Fruit fly (Drosophila melanogaster) whole organism, embryonic: ENCODE results near the gene Coq5.
A peak's percentile ranks its signal among the peaks of the same experiment; 100 is the strongest.

Source experiments
- Aef1 ChIP-seq: fragments of 200-800 bp; sonication (Bioruptor generic); IDR thresholded peaks from 3 replicates; pipeline ENCODE4 v1.3.6; 2022; ENCODE audit warnings: missing biosample characterization, missing genetic modification characterization
- Asciz ChIP-seq: fragments of 200-800 bp; sonication (Bioruptor generic); optimal IDR thresholded peaks from 2 replicates; lab custom pipeline; 2017; ENCODE audit warnings: missing biosample characterization, mild to moderate bottlenecking, missing genetic modification characterization, missing genetic modification reagents
- Atf-2 ChIP-seq: fragments of 200-800 bp; sonication (Bioruptor generic); optimal IDR thresholded peaks from 2 replicates; lab custom pipeline; 2016; ENCODE audit warnings: missing biosample characterization, missing genetic modification characterization
- CG12659 ChIP-seq: fragments of 200-800 bp; sonication (Bioruptor generic); optimal IDR thresholded peaks from 3 replicates; lab custom pipeline; 2017; ENCODE audit warnings: mild to moderate bottlenecking, missing biosample characterization, missing genetic modification reagents, missing genetic modification characterization
- CG13123 ChIP-seq: fragments of 200-800 bp; sonication (Bioruptor generic); optimal IDR thresholded peaks from 2 replicates; lab custom pipeline; 2016; ENCODE audit warnings: missing biosample characterization, missing genetic modification characterization
- CG14667 ChIP-seq: fragments of 200-800 bp; sonication (Bioruptor generic); IDR thresholded peaks from 2 replicates; pipeline ENCODE4 v1.3.6; 2022; ENCODE audit warnings: missing biosample characterization, missing genetic modification characterization
- CG15269 ChIP-seq: fragments of 200-800 bp; sonication (Bioruptor generic); optimal IDR thresholded peaks from 2 replicates; lab custom pipeline; 2018; ENCODE audit warnings: missing biosample characterization, mild to moderate bottlenecking, missing genetic modification characterization, moderate library complexity
- CG15696 ChIP-seq: fragments of 200-800 bp; sonication (Bioruptor generic); optimal IDR thresholded peaks from 2 replicates; lab custom pipeline; 2019; ENCODE audit warnings: missing biosample characterization, mild to moderate bottlenecking, missing genetic modification characterization, moderate library complexity
- CG16779 ChIP-seq: fragments of 200-800 bp; sonication (Bioruptor generic); IDR thresholded peaks from 2 replicates; pipeline ENCODE4 v1.3.6; 2022; ENCODE audit warnings: missing biosample characterization, missing genetic modification characterization
- CG1792 ChIP-seq: fragments of 200-800 bp; sonication (Bioruptor generic); optimal IDR thresholded peaks from 2 replicates; lab custom pipeline; 2016; ENCODE audit warnings: missing biosample characterization, missing genetic modification characterization
- CG18476 ChIP-seq: fragments of 200-800 bp; sonication (Bioruptor generic); optimal IDR thresholded peaks from 2 replicates; lab custom pipeline; 2016; ENCODE audit warnings: missing biosample characterization, mild to moderate bottlenecking, missing genetic modification characterization
- CG2199 ChIP-seq: fragments of 200-800 bp; sonication (Bioruptor generic); IDR thresholded peaks from 3 replicates; pipeline ENCODE4 v1.3.6; 2022; ENCODE audit warnings: missing biosample characterization, missing genetic modification characterization
- CG31441 ChIP-seq: fragments of 200-800 bp; sonication (Bioruptor generic); IDR thresholded peaks from 2 replicates; pipeline ENCODE4 v1.3.6; 2022; ENCODE audit warnings: missing biosample characterization, missing genetic modification characterization
- CG32767 ChIP-seq: fragments of 200-800 bp; sonication (Bioruptor generic); IDR thresholded peaks from 2 replicates; pipeline ENCODE4 v1.3.6; 2022; ENCODE audit warnings: missing biosample characterization, missing genetic modification characterization
- CG34376 ChIP-seq: fragments of 200-800 bp; sonication (Bioruptor generic); optimal IDR thresholded peaks from 2 replicates; lab custom pipeline; 2018; ENCODE audit warnings: missing biosample characterization, mild to moderate bottlenecking, missing genetic modification characterization
- CG4282 ChIP-seq: fragments of 200-800 bp; sonication (Bioruptor generic); optimal IDR thresholded peaks from 2 replicates; lab custom pipeline; 2016; ENCODE audit warnings: missing biosample characterization, missing genetic modification characterization
- CG4730 ChIP-seq: fragments of 200-800 bp; sonication (Bioruptor generic); IDR thresholded peaks from 2 replicates; pipeline ENCODE4 v1.3.6; 2022; ENCODE audit warnings: missing biosample characterization, missing genetic modification characterization
- CG7357 ChIP-seq: fragments of 200-800 bp; sonication (Bioruptor generic); IDR thresholded peaks from 3 replicates; pipeline ENCODE4 v1.3.6; 2022; ENCODE audit warnings: missing biosample characterization, missing genetic modification characterization
- CG7786 ChIP-seq: fragments of 200-800 bp; sonication (Bioruptor generic); optimal IDR thresholded peaks from 2 replicates; lab custom pipeline; 2016; ENCODE audit warnings: missing biosample characterization, missing genetic modification characterization
- CG8388 ChIP-seq: fragments of 200-800 bp; sonication (Bioruptor generic); optimal IDR thresholded peaks from 2 replicates; lab custom pipeline; 2019; ENCODE audit warnings: missing biosample characterization, mild to moderate bottlenecking, missing genetic modification characterization, moderate library complexity
- CG9876 ChIP-seq: fragments of 200-800 bp; sonication (Bioruptor generic); optimal IDR thresholded peaks from 2 replicates; lab custom pipeline; 2016; ENCODE audit warnings: missing biosample characterization, missing genetic modification characterization
- CrebB ChIP-seq: fragments of 200-800 bp; sonication (Bioruptor generic); optimal IDR thresholded peaks from 3 replicates; lab custom pipeline; 2018; ENCODE audit warnings: missing biosample characterization, mild to moderate bottlenecking, missing genetic modification characterization
- D ChIP-seq, 2 experiments: fragments of 200-800 bp in 1 of 2; fragments of >200 bp in 1 of 2; sonication (Bioruptor generic) in 1 of 2; optimal IDR thresholded peaks; 2 replicates in 1 of 2; 3 replicates in 1 of 2; lab custom pipeline; 2017; ENCODE audit warnings: mild to moderate bottlenecking in 1 of 2, missing biosample characterization in 1 of 2, missing genetic modification characterization in 1 of 2, missing genetic modification reagents in 1 of 2
- Drgx ChIP-seq: fragments of 200-800 bp; sonication (Bioruptor generic); IDR thresholded peaks from 2 replicates; pipeline ENCODE4 v1.3.6; 2022; ENCODE audit warnings: missing biosample characterization, missing genetic modification characterization
- Eip74EF ChIP-seq, 2 experiments: fragments of 200-800 bp in 1 of 2; fragments of >200 bp in 1 of 2; sonication (Bioruptor generic) in 1 of 2; optimal IDR thresholded peaks; 2 replicates each; lab custom pipeline; 2017 to 2019; ENCODE audit warnings: missing biosample characterization in 2 of 2, missing genetic modification characterization in 2 of 2, mild to moderate bottlenecking in 1 of 2, moderate library complexity in 1 of 2
- Fer1 ChIP-seq: fragments of 200-800 bp; sonication (Bioruptor generic); optimal IDR thresholded peaks from 2 replicates; lab custom pipeline; 2017; ENCODE audit warnings: missing biosample characterization, mild to moderate bottlenecking, missing genetic modification characterization
- Fer2 ChIP-seq: fragments of 200-800 bp; sonication (Bioruptor generic); optimal IDR thresholded peaks from 2 replicates; lab custom pipeline; 2018; ENCODE audit warnings: missing biosample characterization, mild to moderate bottlenecking, missing genetic modification characterization, moderate library complexity
- Hsf ChIP-seq: fragments of 200-800 bp; sonication (Bioruptor generic); optimal IDR thresholded peaks from 3 replicates; lab custom pipeline; 2016; ENCODE audit warnings: missing biosample characterization, missing genetic modification characterization
- NK7.1 ChIP-seq: fragments of 200-800 bp; sonication (Bioruptor generic); optimal IDR thresholded peaks from 3 replicates; lab custom pipeline; 2016; ENCODE audit warnings: missing biosample characterization, missing genetic modification characterization
- NfI ChIP-seq: fragments of 200-800 bp; sonication (Bioruptor generic); optimal IDR thresholded peaks from 3 replicates; lab custom pipeline; 2018; ENCODE audit warnings: missing biosample characterization, mild to moderate bottlenecking, missing genetic modification characterization, moderate library complexity
- Ptx1 ChIP-seq: fragments of 200-800 bp; sonication (Bioruptor generic); IDR thresholded peaks from 2 replicates; pipeline ENCODE4 v1.3.6; 2022; ENCODE audit warnings: missing biosample characterization, missing genetic modification characterization
- Usf ChIP-seq: fragments of 200-800 bp; sonication (Bioruptor generic); optimal IDR thresholded peaks from 2 replicates; lab custom pipeline; 2017; ENCODE audit warnings: missing genotype, missing biosample characterization, missing genetic modification characterization
- btn ChIP-seq: fragments of 200-800 bp; sonication (Bioruptor generic); optimal IDR thresholded peaks from 2 replicates; lab custom pipeline; 2016; ENCODE audit warnings: missing biosample characterization, missing genetic modification characterization
- croc ChIP-seq: fragments of 200-800 bp; sonication (Bioruptor generic); conservative IDR thresholded peaks from 3 replicates; pipeline ENCODE4 v1.3.6; 2022; ENCODE audit warnings: missing biosample characterization, missing genetic modification characterization
- dimm ChIP-seq: fragments of 200-800 bp; sonication (Bioruptor generic); IDR thresholded peaks from 2 replicates; pipeline ENCODE4 v1.3.6; 2022; ENCODE audit warnings: missing biosample characterization, missing genetic modification characterization
- en ChIP-seq: fragments of 200-800 bp; sonication (Bioruptor generic); optimal IDR thresholded peaks from 2 replicates; lab custom pipeline; 2016; ENCODE audit warnings: missing biosample characterization, missing genetic modification characterization
- ftz-f1 ChIP-seq: fragments of 200-800 bp; sonication (Bioruptor generic); optimal IDR thresholded peaks from 2 replicates; lab custom pipeline; 2016; ENCODE audit warnings: missing biosample characterization, missing genetic modification characterization
- ham ChIP-seq: fragments of 200-800 bp; sonication (Bioruptor generic); IDR thresholded peaks from 2 replicates; pipeline ENCODE4 v1.3.6; 2022; ENCODE audit warnings: missing biosample characterization, missing genetic modification characterization
- hkb ChIP-seq, 2 experiments: fragments of 200-800 bp in 1 of 2; fragments of >200 bp in 1 of 2; sonication (Bioruptor generic) in 1 of 2; IDR thresholded peaks in 1 of 2; optimal IDR thresholded peaks in 1 of 2; 2 replicates each; pipeline versions ENCODE4 v1.3.6 to Lab custom; 2017 to 2022; ENCODE audit warnings: missing biosample characterization in 1 of 2, missing genetic modification characterization in 1 of 2
- hth ChIP-seq: fragments of >200 bp; optimal IDR thresholded peaks from 2 replicates; lab custom pipeline; 2017; ENCODE audit warnings: inconsistent platforms
- odd ChIP-seq: fragments of 200-800 bp; sonication (Bioruptor generic); optimal IDR thresholded peaks from 2 replicates; lab custom pipeline; 2017; ENCODE audit warnings: missing biosample characterization, mild to moderate bottlenecking, missing genetic modification characterization
- pb ChIP-seq: fragments of 200-800 bp; sonication (Bioruptor generic); optimal IDR thresholded peaks from 3 replicates; lab custom pipeline; 2016; ENCODE audit warnings: missing biosample characterization, missing genetic modification characterization
- salm ChIP-seq: fragments of 200-800 bp; sonication (Bioruptor generic); optimal IDR thresholded peaks from 2 replicates; lab custom pipeline; 2018; ENCODE audit warnings: missing biosample characterization, mild to moderate bottlenecking, missing genetic modification characterization
- sqz ChIP-seq: fragments of 200-800 bp; sonication (Bioruptor generic); optimal IDR thresholded peaks from 3 replicates; lab custom pipeline; 2018; ENCODE audit warnings: missing biosample characterization, mild to moderate bottlenecking, missing genetic modification characterization
- sug ChIP-seq: fragments of 200-800 bp; optimal IDR thresholded peaks from 2 replicates; lab custom pipeline; 2019; ENCODE audit warnings: missing biosample characterization, mild to moderate bottlenecking, missing genetic modification characterization, moderate library complexity
- tio ChIP-seq: fragments of 200-800 bp; sonication (Bioruptor generic); optimal IDR thresholded peaks from 2 replicates; lab custom pipeline; 2017; ENCODE audit warnings: missing biosample characterization, missing genetic modification characterization, inconsistent platforms
- tll ChIP-seq, 2 experiments: fragments of 200-800 bp in 1 of 2; fragments of >200 bp in 1 of 2; sonication (Bioruptor generic) in 1 of 2; optimal IDR thresholded peaks; 2 replicates each; lab custom pipeline; 2017 to 2019; ENCODE audit warnings: missing biosample characterization in 2 of 2, missing genetic modification characterization in 2 of 2, mild to moderate bottlenecking in 1 of 2, moderate library complexity in 1 of 2
- twi ChIP-seq: fragments of 200-800 bp; optimal IDR thresholded peaks from 2 replicates; lab custom pipeline; 2019; ENCODE audit warnings: missing biosample characterization, mild to moderate bottlenecking, missing genetic modification characterization, moderate library complexity

The Coq5 gene

DNA sequence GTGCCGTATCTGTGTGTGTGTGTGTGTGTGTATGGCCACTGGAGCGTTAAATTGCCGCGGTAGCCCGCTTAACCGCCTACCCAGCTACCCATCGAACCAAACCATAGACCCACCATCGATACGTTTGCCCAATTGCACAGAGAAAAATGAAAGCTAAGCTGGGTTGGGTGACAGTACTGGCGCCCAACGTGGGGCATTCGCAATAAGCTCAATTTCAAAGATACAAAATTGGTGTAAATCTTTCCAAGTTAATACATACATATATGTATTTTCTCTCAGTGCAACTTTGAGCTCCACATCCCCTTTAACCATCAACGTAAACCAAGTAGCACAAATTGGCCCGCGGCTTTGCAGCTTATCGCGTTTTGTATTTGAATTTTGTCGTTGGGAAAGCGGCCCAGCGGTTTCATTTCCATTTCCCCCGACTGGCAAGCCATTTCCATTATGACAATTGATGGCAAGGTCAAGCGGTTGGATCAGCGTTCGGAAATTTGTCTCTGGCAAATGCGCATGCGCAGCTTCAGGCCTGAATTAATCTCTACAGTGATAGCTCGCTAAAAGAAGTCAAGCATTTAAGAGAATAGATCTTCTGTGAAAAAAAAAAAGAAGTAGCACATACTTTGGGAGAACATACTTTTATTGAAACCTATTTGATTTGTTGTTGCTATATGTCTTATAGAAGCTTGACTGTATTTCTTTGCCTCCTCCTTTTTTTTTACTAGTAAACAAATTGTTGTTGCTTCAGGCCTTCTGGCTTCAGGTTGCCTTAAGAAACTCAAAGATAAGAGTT is 38.2 kb upstream of the Coq5 start (continued):
- TF ChIP-seq pb (GFP tag; lab: Kevin White, UChicago): peak; percentile 56
- TF ChIP-seq CG2199: peak; percentile 65; the same call in 2 of the 3 replicates
- peak; percentile 66 for TF ChIP-seq Atf-2 (GFP tag; lab: Kevin White, UChicago)
- TF ChIP-seq Usf (GFP tag; lab: Kevin White, UChicago): peak; percentile 14
- peak; percentile 86 for TF ChIP-seq Ptx1 (GFP tag; lab: Robert Waterston, UW)
- peak; percentile 21 for TF ChIP-seq Fer2 (tag; lab: Kevin White, UChicago)
- TF ChIP-seq sug (tag; lab: Kevin White, UChicago): peak; percentile 0
- peak; percentile 67 for TF ChIP-seq Fer1 (GFP tag; lab: Kevin White, UChicago)
- peak in 1 of 2 experiments; percentile 46 for TF ChIP-seq Eip74EF (GFP tag; optimal IDR thresholded peaks at IDR 0.05; lab: Kevin White, UChicago)
- peak; percentile 5 for TF ChIP-seq btn (GFP tag; lab: Kevin White, UChicago)
- TF ChIP-seq CG4282: peak; percentile 18
- TF ChIP-seq CG14667: peak; percentile 76
- peak; percentile 74 for TF ChIP-seq CG12659
- no peak for TF ChIP-seq hkb (optimal IDR thresholded peaks at IDR 0.05; lab: Kevin White, UChicago)
- TF ChIP-seq hkb (GFP tag; IDR thresholded peaks at IDR 0.05; lab: Robert Waterston, UW): peak; percentile 73
- TF ChIP-seq tll (GFP tag; optimal IDR thresholded peaks at IDR 0.05; lab: Kevin White, UChicago): no peak
- TF ChIP-seq CrebB (tag; lab: Kevin White, UChicago): no peak
- no peak for TF ChIP-seq ftz-f1 (GFP tag; lab: Kevin White, UChicago)
- TF ChIP-seq Aef1 (GFP tag; lab: Robert Waterston, UW): peak; percentile 83
- peak; percentile 55 for TF ChIP-seq NfI (GFP tag; lab: Kevin White, UChicago)
- TF ChIP-seq CG32767: peak; percentile 69; the same call in 1 of the 2 replicates
- TF ChIP-seq croc (GFP tag; lab: Robert Waterston, UW): peak; percentile 55; the same call in 2 of the 3 replicates
- no peak for TF ChIP-seq D (optimal IDR thresholded peaks at IDR 0.05; lab: Kevin White, UChicago)
- peak; percentile 56 for TF ChIP-seq D (GFP tag; optimal IDR thresholded peaks at IDR 0.05; lab: Kevin White, UChicago)
- peak; percentile 67 for TF ChIP-seq Asciz (GFP tag; lab: Kevin White, UChicago)
- TF ChIP-seq CG7357: peak; percentile 65
- no peak for TF ChIP-seq sqz (GFP tag; lab: Kevin White, UChicago)
- TF ChIP-seq Drgx (GFP tag; lab: Robert Waterston, UW): peak; percentile 49
- peak; percentile 74 for TF ChIP-seq dimm (GFP tag; lab: Robert Waterston, UW)
- TF ChIP-seq CG34376: no peak
- TF ChIP-seq ham (GFP tag; lab: Robert Waterston, UW): no peak
- peak; percentile 55 for TF ChIP-seq Hsf (GFP tag; lab: Kevin White, UChicago)
- TF ChIP-seq CG13123 (GFP tag; lab: Kevin White, UChicago): peak; percentile 3
- TF ChIP-seq CG1792 (GFP tag; lab: Kevin White, UChicago): peak; percentile 52
- TF ChIP-seq CG15696: no peak
- peak; percentile 30 for TF ChIP-seq CG18476 (GFP tag; lab: Kevin White, UChicago)
- peak; percentile 19 for TF ChIP-seq NK7.1 (GFP tag; lab: Kevin White, UChicago)
- TF ChIP-seq twi: peak; percentile 39
- TF ChIP-seq hth (lab: Kevin White, UChicago): no peak
- peak; percentile 47; the same call in 1 of the 2 replicates for TF ChIP-seq CG16779 (GFP tag; lab: Robert Waterston, UW)
- TF ChIP-seq CG15269 (tag; lab: Kevin White, UChicago): peak; percentile 80
- TF ChIP-seq odd: peak; percentile 35
- peak; percentile 71 for TF ChIP-seq CG7786 (GFP tag; lab: Kevin White, UChicago)
- no peak for TF ChIP-seq CG9876 (GFP tag; lab: Kevin White, UChicago)
- peak; percentile 22 for TF ChIP-seq en (GFP tag; lab: Kevin White, UChicago)
- peak; percentile 24 for TF ChIP-seq tio (GFP tag; lab: Kevin White, UChicago)
- TF ChIP-seq salm (tag; lab: Kevin White, UChicago): peak; percentile 44
- TF ChIP-seq CG31441 (GFP tag; lab: Robert Waterston, UW): peak; percentile 77
- TF ChIP-seq CG4730 (GFP tag; lab: Robert Waterston, UW): peak; percentile 78
- peak; percentile 49 for TF ChIP-seq CG8388
